Worm (Caenorhabditis elegans) whole organism, young adult: ENCODE measurements around the gene vps-41.

ENCODE experiments used
- B0261.1 ChIP-seq: sonication (generic microtip); optimal IDR thresholded peaks from 2 replicates; lab custom pipeline; 2016; ENCODE audit warnings: mild to moderate bottlenecking, missing genetic modification characterization, moderate library complexity, missing compliant biosample characterization
- B0336.3 ChIP-seq: fragments of 200-800 bp; sonication (Bioruptor generic); IDR thresholded peaks from 2 replicates; pipeline ENCODE4 v1.3.6; 2022; ENCODE audit warnings: missing genetic modification characterization, missing compliant biosample characterization
- C06A6.2 ChIP-seq: fragments of 200-800 bp; sonication (Bioruptor generic); conservative IDR thresholded peaks from 2 replicates; pipeline ENCODE4 v1.3.6; 2022; ENCODE audit warnings: missing genetic modification characterization, missing compliant biosample characterization
- C17E4.6 ChIP-seq: fragments of 200-800 bp; sonication (Bioruptor generic); IDR thresholded peaks from 2 replicates; pipeline ENCODE4 v1.3.6; 2022; ENCODE audit warnings: missing genetic modification reagents, missing genetic modification characterization, missing compliant biosample characterization
- F52B5.7 ChIP-seq: sonication (generic microtip); optimal IDR thresholded peaks from 2 replicates; lab custom pipeline; 2016; ENCODE audit warnings: mild to moderate bottlenecking, missing genetic modification characterization, missing compliant biosample characterization
- ZK185.1 ChIP-seq: sonication (generic microtip); optimal IDR thresholded peaks from 2 replicates; lab custom pipeline; 2016; ENCODE audit warnings: mild to moderate bottlenecking, missing genetic modification characterization, missing compliant biosample characterization; ENCODE audit not compliant: poor library complexity, severe bottlenecking
- aptf-3 ChIP-seq: fragments of 200-800 bp; sonication (Bioruptor generic); IDR thresholded peaks from 2 replicates; pipeline ENCODE4 v1.3.6; 2022; ENCODE audit warnings: missing genetic modification characterization, missing compliant biosample characterization
- athp-1 ChIP-seq: sonication (generic microtip); optimal IDR thresholded peaks from 2 replicates; lab custom pipeline; 2017; ENCODE audit warnings: mild to moderate bottlenecking, missing genetic modification characterization, missing compliant biosample characterization
- attf-3 ChIP-seq: fragments of 200-800 bp; sonication (Bioruptor generic); conservative IDR thresholded peaks from 2 replicates; pipeline ENCODE4 v1.3.6; 2022; ENCODE audit warnings: missing genetic modification reagents, missing genetic modification characterization, missing compliant biosample characterization
- attf-5 ChIP-seq: fragments of 200-800 bp; sonication (Bioruptor generic); optimal IDR thresholded peaks from 2 replicates; lab custom pipeline; 2018; ENCODE audit warnings: mild to moderate bottlenecking, missing genetic modification characterization, missing compliant biosample characterization
- ceh-27 ChIP-seq: fragments of 200-800 bp; sonication (Bioruptor generic); optimal IDR thresholded peaks from 2 replicates; lab custom pipeline; 2018; ENCODE audit warnings: mild to moderate bottlenecking, missing genetic modification characterization, moderate library complexity, missing compliant biosample characterization
- dox-1 ChIP-seq: fragments of 200-800 bp; sonication (Bioruptor generic); IDR thresholded peaks from 2 replicates; pipeline ENCODE4 v1.3.6; 2022; ENCODE audit warnings: missing genetic modification reagents, missing genetic modification characterization, missing compliant biosample characterization
- dpl-1 ChIP-seq: fragments of 150-350 bp; optimal IDR thresholded peaks from 2 replicates; lab custom pipeline; 2014; ENCODE audit warnings: missing biosample characterization, missing genetic modification reagents, missing genetic modification characterization
- egl-44 ChIP-seq: fragments of 200-800 bp; sonication (Bioruptor generic); IDR thresholded peaks from 2 replicates; pipeline ENCODE4 v1.3.6; 2022; ENCODE audit warnings: missing genetic modification reagents, missing genetic modification characterization, missing compliant biosample characterization
- ekl-4 ChIP-seq: fragments of 200-800 bp; sonication (Bioruptor generic); IDR thresholded peaks from 2 replicates; pipeline ENCODE4 v1.3.6; 2022; ENCODE audit warnings: missing genetic modification reagents, missing genetic modification characterization, missing compliant biosample characterization
- ets-4 ChIP-seq: fragments of 200-800 bp; sonication (Bioruptor generic); optimal IDR thresholded peaks from 2 replicates; lab custom pipeline; 2018; ENCODE audit warnings: mild to moderate bottlenecking, missing genetic modification characterization, missing compliant biosample characterization
- gei-17 ChIP-seq: fragments of 200-800 bp; sonication (Bioruptor generic); optimal IDR thresholded peaks from 2 replicates; lab custom pipeline; 2018; ENCODE audit warnings: mild to moderate bottlenecking, missing genetic modification characterization, missing compliant biosample characterization
- hlh-26 ChIP-seq: fragments of 200-800 bp; sonication (Bioruptor generic); conservative IDR thresholded peaks from 2 replicates; pipeline ENCODE4 v1.3.6; 2022; ENCODE audit warnings: missing genetic modification reagents, missing genetic modification characterization, missing compliant biosample characterization
- hmg-1.2 ChIP-seq: fragments of 200-800 bp; sonication (Bioruptor generic); IDR thresholded peaks from 2 replicates; pipeline ENCODE4 v1.3.6; 2022; ENCODE audit warnings: missing genetic modification reagents, missing genetic modification characterization, missing compliant biosample characterization
- hmg-20 ChIP-seq: fragments of 200-800 bp; sonication (Bioruptor generic); IDR thresholded peaks from 2 replicates; pipeline ENCODE4 v1.3.6; 2022; ENCODE audit warnings: missing genetic modification reagents, missing genetic modification characterization, missing compliant biosample characterization
- hsf-1 ChIP-seq: fragments of 200-800 bp; sonication (Bioruptor generic); IDR thresholded peaks from 2 replicates; pipeline ENCODE4 v1.3.6; 2022; ENCODE audit warnings: missing genetic modification reagents, missing genetic modification characterization, missing compliant biosample characterization
- let-607 ChIP-seq, 2 experiments: fragments of 200-800 bp in 1 of 2; sonication (Bioruptor generic) in 1 of 2; sonication (generic microtip) in 1 of 2; optimal IDR thresholded peaks; 2 replicates each; lab custom pipeline; 2016 to 2018; ENCODE audit warnings: mild to moderate bottlenecking in 2 of 2, missing compliant biosample characterization in 2 of 2, missing genetic modification characterization in 2 of 2, moderate library complexity in 2 of 2, missing genotype in 1 of 2
- lin-26 ChIP-seq: fragments of 200-800 bp; sonication (Bioruptor generic); IDR thresholded peaks from 2 replicates; pipeline ENCODE4 v1.3.6; 2022; ENCODE audit warnings: missing genetic modification reagents, missing genetic modification characterization, missing compliant biosample characterization
- lin-35 ChIP-seq, 3 experiments: fragments of 150-350 bp in 2 of 3; sonication (generic microtip) in 1 of 3; optimal IDR thresholded peaks; 2 replicates each; lab custom pipeline; 2014 to 2018; ENCODE audit warnings: missing biosample characterization in 3 of 3, missing genetic modification characterization in 3 of 3, missing genetic modification reagents in 3 of 3
- lir-1 ChIP-seq: fragments of 200-800 bp; sonication (Bioruptor generic); conservative IDR thresholded peaks from 2 replicates; pipeline ENCODE4 v1.3.6; 2022; ENCODE audit warnings: missing genetic modification reagents, missing genetic modification characterization, missing compliant biosample characterization
- madf-3 ChIP-seq: fragments of 200-800 bp; sonication (Bioruptor generic); IDR thresholded peaks from 2 replicates; pipeline ENCODE4 v1.3.6; 2022; ENCODE audit warnings: missing genetic modification reagents, missing genetic modification characterization, missing compliant biosample characterization
- mel-28 ChIP-seq: sonication (generic microtip); optimal IDR thresholded peaks from 2 replicates; lab custom pipeline; 2016; ENCODE audit warnings: borderline replicate concordance, mild to moderate bottlenecking, missing genetic modification characterization, missing compliant biosample characterization
- mes-4 ChIP-seq: sonication (generic microtip); optimal IDR thresholded peaks from 2 replicates; lab custom pipeline; 2016; ENCODE audit warnings: missing genotype, missing genetic modification characterization, missing compliant biosample characterization
- mxl-1 ChIP-seq: sonication (generic microtip); optimal IDR thresholded peaks from 2 replicates; lab custom pipeline; 2016; ENCODE audit warnings: missing genetic modification characterization, missing compliant biosample characterization
- nhr-120 ChIP-seq: fragments of 200-800 bp; sonication (Bioruptor generic); IDR thresholded peaks from 2 replicates; pipeline ENCODE4 v1.3.6; 2022; ENCODE audit warnings: missing genetic modification characterization, missing compliant biosample characterization
- nhr-80 ChIP-seq: sonication (generic microtip); optimal IDR thresholded peaks from 2 replicates; lab custom pipeline; 2016; ENCODE audit warnings: missing genetic modification characterization, missing compliant biosample characterization
- nhr-90 ChIP-seq: sonication (generic microtip); optimal IDR thresholded peaks from 2 replicates; lab custom pipeline; 2016; ENCODE audit warnings: missing genotype, mild to moderate bottlenecking, missing genetic modification characterization, missing compliant biosample characterization
- pbrm-1 ChIP-seq: fragments of 200-800 bp; sonication (Bioruptor generic); IDR thresholded peaks from 2 replicates; pipeline ENCODE4 v1.3.6; 2022; ENCODE audit warnings: missing genetic modification reagents, missing genetic modification characterization, missing compliant biosample characterization
- snpc-1.3 ChIP-seq: sonication (generic microtip); optimal IDR thresholded peaks from 2 replicates; lab custom pipeline; 2017; ENCODE audit warnings: missing genetic modification characterization, mild to moderate bottlenecking, missing compliant biosample characterization, antibody characterized with exemption, moderate library complexity, missing genotype, missing genetic modification reagents; ENCODE audit not compliant: insufficient read depth
- snpc-3.4 ChIP-seq: sonication (generic microtip); optimal IDR thresholded peaks from 2 replicates; lab custom pipeline; 2017; ENCODE audit warnings: missing genetic modification characterization, mild to moderate bottlenecking, missing compliant biosample characterization, antibody characterized with exemption, moderate library complexity, missing genotype, missing genetic modification reagents
- snpc-4 ChIP-seq, 5 experiments: fragments of 150-350 bp in 1 of 5; sonication (generic microtip) in 4 of 5; optimal IDR thresholded peaks; 2 replicates each; lab custom pipeline; 2014 to 2018; ENCODE audit warnings: missing genetic modification characterization in 5 of 5, missing biosample characterization in 3 of 5, antibody characterized with exemption in 2 of 5, mild to moderate bottlenecking in 2 of 5, missing compliant biosample characterization in 2 of 5, missing genotype in 2 of 5, moderate library complexity in 2 of 5, missing genetic modification reagents in 1 of 5
- tbx-9 ChIP-seq: sonication (generic microtip); optimal IDR thresholded peaks from 2 replicates; lab custom pipeline; 2016; ENCODE audit warnings: borderline replicate concordance, missing genetic modification characterization, inconsistent platforms, missing compliant biosample characterization
- unc-130 ChIP-seq: sonication (generic microtip); optimal IDR thresholded peaks from 2 replicates; lab custom pipeline; 2016; ENCODE audit warnings: missing genetic modification reagents, missing genetic modification characterization, missing compliant biosample characterization
- xnd-1 ChIP-seq: sonication (generic microtip); optimal IDR thresholded peaks from 2 replicates; lab custom pipeline; 2016; ENCODE audit warnings: missing genotype, missing genetic modification reagents, missing genetic modification characterization, missing compliant biosample characterization
- ztf-18 ChIP-seq: sonication (generic microtip); optimal IDR thresholded peaks from 2 replicates; lab custom pipeline; 2016; ENCODE audit warnings: missing genotype, mild to moderate bottlenecking, missing genetic modification characterization, missing compliant biosample characterization
- ztf-3 ChIP-seq: fragments of 200-800 bp; sonication (Bioruptor generic); optimal IDR thresholded peaks from 2 replicates; lab custom pipeline; 2018; ENCODE audit warnings: mild to moderate bottlenecking, missing genetic modification characterization, missing compliant biosample characterization
- ztf-6 ChIP-seq: fragments of 200-800 bp; sonication (Bioruptor generic); IDR thresholded peaks from 2 replicates; pipeline ENCODE4 v1.3.6; 2022; ENCODE audit warnings: missing genetic modification reagents, missing genetic modification characterization, missing compliant biosample characterization

The vps-41 gene

DNA sequence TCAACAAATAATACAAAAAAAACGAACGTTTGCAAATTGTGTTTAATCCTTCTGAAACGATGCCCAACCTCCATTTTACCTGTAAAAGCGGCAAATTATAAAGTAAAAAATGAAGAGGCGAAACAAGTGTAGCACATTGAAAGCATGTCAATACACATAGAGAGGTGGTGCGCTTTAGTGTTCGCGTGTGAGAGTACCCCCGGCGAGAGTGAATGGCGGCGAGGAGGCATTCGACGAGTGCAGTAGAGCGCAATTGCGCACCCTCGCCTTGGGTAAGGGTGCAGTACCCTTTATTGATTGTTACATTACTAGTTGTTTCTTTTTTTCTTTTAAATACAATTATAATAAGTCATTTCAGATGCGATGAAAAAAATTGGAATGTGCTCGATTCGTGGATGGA lies 8.4 kb upstream of the vps-41 start, which contains the start of gene hst-6 (continued):
- peak; percentile 64 for TF ChIP-seq ceh-27 (GFP tag; lab: Kevin White, UChicago)
- peak; percentile 17 for TF ChIP-seq ztf-18 (tag; lab: Kevin White, UChicago)
- 0 out of 2 replicates have a peak, but pooled peaks have one; percentile 62 for TF ChIP-seq nhr-120 (GFP tag; lab: Robert Waterston, UW)
- no peak for TF ChIP-seq pbrm-1
- peak; percentile 72 for TF ChIP-seq dox-1 (GFP tag; lab: Robert Waterston, UW)
- TF ChIP-seq gei-17 (GFP tag; lab: Kevin White, UChicago): peak; percentile 31
- TF ChIP-seq ZK185.1 (tag; lab: Kevin White, UChicago): peak; percentile 57
- peak; percentile 81 for TF ChIP-seq nhr-80
- peak; percentile 14; the same call in 1 of the 2 replicates for TF ChIP-seq ekl-4 (GFP tag; lab: Robert Waterston, UW)
- no peak for TF ChIP-seq snpc-1.3 (tag; lab: Kevin White, UChicago)
- TF ChIP-seq attf-3 (GFP tag; lab: Robert Waterston, UW): peak; percentile 78
- no peak for TF ChIP-seq unc-130 (GFP tag; lab: Kevin White, UChicago)
- no peak for TF ChIP-seq aptf-3 (GFP tag; lab: Robert Waterston, UW)
- TF ChIP-seq lin-35 (GFP tag; optimal IDR thresholded peaks at IDR 0.05; lab: Kevin White, UChicago): peak in 1 of 3 experiments; percentile 43
- TF ChIP-seq mes-4 (tag; lab: Kevin White, UChicago): no peak
- TF ChIP-seq athp-1 (tag; lab: Kevin White, UChicago): no peak
- no peak for TF ChIP-seq dpl-1 (GFP tag; lab: Kevin White, UChicago)
- TF ChIP-seq hmg-1.2 (GFP tag; lab: Robert Waterston, UW): peak; percentile 64; the same call in 1 of the 2 replicates
- no peak for TF ChIP-seq hsf-1 (GFP tag; lab: Robert Waterston, UW)
- no peak for TF ChIP-seq F52B5.7 (tag; lab: Kevin White, UChicago)
- TF ChIP-seq let-607 (tag; optimal IDR thresholded peaks at IDR 0.05; lab: Kevin White, UChicago): peak in 1 of 2 experiments; percentile 6
- no peak for TF ChIP-seq mel-28 (tag; lab: Kevin White, UChicago)
- TF ChIP-seq nhr-90 (tag; lab: Kevin White, UChicago): no peak
- TF ChIP-seq lir-1 (GFP tag; lab: Robert Waterston, UW): no peak
- TF ChIP-seq snpc-3.4 (tag; lab: Kevin White, UChicago): peak; percentile 43
- TF ChIP-seq, all 124 proteins: peak for 19

DNA sequence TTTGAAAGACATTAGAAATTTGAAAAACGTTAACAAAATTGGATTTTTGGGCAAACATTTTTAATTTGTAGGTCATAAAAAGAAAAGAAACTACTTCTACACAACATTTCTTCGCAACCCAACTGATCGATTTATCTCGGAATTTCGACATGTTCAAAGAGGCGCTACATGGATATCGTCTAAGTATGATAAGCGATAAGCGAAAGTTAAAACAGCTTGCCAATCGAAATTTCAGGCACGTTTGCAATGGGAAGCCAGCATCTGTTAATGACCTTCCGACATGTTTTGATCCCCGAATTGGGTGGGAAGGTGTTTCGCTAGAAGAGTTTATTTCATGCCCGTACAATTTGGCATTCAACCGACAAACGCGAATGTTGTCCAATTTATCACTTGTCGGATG lies 6.9 kb upstream of the vps-41 start:
- TF ChIP-seq hmg-20 (GFP tag; lab: Robert Waterston, UW): no peak

DNA sequence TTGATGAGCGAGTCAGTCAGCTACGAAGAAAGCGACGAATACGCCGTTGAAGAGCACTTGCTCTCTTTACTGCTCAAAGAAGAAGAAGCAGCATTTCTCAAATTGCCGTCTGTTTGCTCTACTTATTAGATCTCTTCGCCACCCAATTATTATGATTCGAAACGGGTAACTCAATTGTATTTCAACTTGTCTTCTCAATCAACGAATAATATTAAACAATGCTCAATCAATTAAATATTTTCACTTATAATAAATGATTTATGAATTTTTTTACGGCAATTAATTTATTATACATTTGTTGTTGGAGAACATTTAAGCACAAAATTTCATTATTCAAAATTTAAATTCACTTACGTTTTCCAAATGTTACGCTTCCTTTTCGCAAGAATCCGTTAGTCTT lies 5.4 kb upstream of the vps-41 start:
- TF ChIP-seq snpc-1.3 (tag; lab: Kevin White, UChicago) (no peak), xnd-1 (tag; lab: Kevin White, UChicago) (no peak), B0261.1 (tag; lab: Kevin White, UChicago) (no peak), ets-4 (GFP tag; lab: Kevin White, UChicago) (no peak), C17E4.6 (no peak), nhr-90 (tag; lab: Kevin White, UChicago) (no peak), B0336.3 (GFP tag; lab: Robert Waterston, UW) (no peak), ztf-6 (no peak), dpl-1 (GFP tag; lab: Kevin White, UChicago) (no peak), madf-3 (GFP tag; lab: Robert Waterston, UW) (no peak)

DNA sequence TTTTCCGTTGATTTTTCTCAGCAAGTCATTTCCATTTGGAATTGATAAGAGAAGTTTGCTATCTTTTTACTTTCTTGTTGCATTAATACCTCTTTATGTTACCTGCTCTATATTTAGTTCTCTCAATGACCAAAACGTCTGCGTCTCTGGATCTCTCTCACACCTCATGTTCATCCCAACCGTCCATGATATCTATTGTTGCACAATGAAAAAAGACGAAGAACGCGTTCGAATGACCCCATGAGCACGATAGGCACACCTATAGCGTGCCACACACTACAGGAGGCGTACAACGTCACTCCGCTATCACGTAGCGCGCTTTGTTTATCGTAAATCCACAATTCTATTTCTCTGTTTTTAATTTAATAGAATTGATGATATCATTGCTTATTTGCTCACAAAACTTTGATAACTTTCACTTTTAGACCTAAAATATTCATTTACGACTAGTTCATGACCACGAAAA lies 4.4 kb upstream of the vps-41 start, which contains the start of gene Y34B4A.2:
Gene Y34B4A.2, plus strand, starts transcription at position 328 of the 466 bp plus-strand sequence.
- no peak for TF ChIP-seq C06A6.2 (GFP tag; lab: Robert Waterston, UW)
- no peak for TF ChIP-seq pbrm-1
- TF ChIP-seq nhr-80: peak; percentile 88
- TF ChIP-seq ztf-3 (GFP tag; lab: Kevin White, UChicago): no peak
- TF ChIP-seq snpc-4 (GFP tag; optimal IDR thresholded peaks at IDR 0.05; lab: Kevin White, UChicago): no peak
- TF ChIP-seq snpc-4 (tag; optimal IDR thresholded peaks at IDR 0.05; lab: Kevin White, UChicago): peak in 1 of 4 experiments; percentile 2
- TF ChIP-seq attf-3 (GFP tag; lab: Robert Waterston, UW): peak; percentile 92
- TF ChIP-seq tbx-9: no peak
- TF ChIP-seq attf-5: peak; percentile 29
- TF ChIP-seq xnd-1 (tag; lab: Kevin White, UChicago): no peak
- no peak for TF ChIP-seq mxl-1
- no peak for TF ChIP-seq snpc-3.4 (tag; lab: Kevin White, UChicago)
- TF ChIP-seq hlh-26 (GFP tag; lab: Robert Waterston, UW): no peak
- no peak for TF ChIP-seq lin-26 (GFP tag; lab: Robert Waterston, UW)
- TF ChIP-seq egl-44: no peak
